Fruit fly (Drosophila melanogaster): Measurements from ENCODE around the gene HLH3B.

The HLH3B gene

DNA sequence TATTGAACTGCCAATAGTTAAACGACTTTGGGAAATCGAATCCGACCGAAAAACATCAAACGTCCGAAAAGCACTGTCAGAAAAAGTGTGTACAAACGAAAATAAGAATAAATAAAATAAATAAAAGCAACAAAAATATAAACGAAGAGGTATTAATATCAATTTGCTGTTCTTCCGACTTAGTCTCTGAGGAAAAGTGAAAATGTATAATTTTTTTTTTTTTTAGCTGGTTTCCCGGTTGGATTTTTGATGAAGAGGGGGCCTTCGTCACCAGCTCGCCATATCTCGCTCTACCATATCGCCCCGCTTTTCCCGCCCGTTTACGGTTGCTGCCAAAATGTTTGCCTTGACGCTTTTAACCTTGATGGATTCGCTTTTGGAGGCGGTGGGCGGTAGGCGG, 42.9 kb downstream of the HLH3B start (continued):
- TF ChIP-seq CG1603 (tag; optimal IDR thresholded peaks at IDR 0.05), result no peak
- no peak for TF ChIP-seq az2 (GFP tag; optimal IDR thresholded peaks at IDR 0.05)
- no peak for TF ChIP-seq CG12299 (tag; optimal IDR thresholded peaks at IDR 0.05)
- no peak for TF ChIP-seq CG16815 (GFP tag; optimal IDR thresholded peaks at IDR 0.05)
- TF ChIP-seq tgo (GFP tag; IDR thresholded peaks at IDR 0.05), result peak; percentile 37; the same call in 1 of the 3 replicates
- TF ChIP-seq NFAT (GFP tag; IDR thresholded peaks at IDR 0.05), result no peak
- no peak for TF ChIP-seq crc (GFP tag; optimal IDR thresholded peaks at IDR 0.05)
- no peak for TF ChIP-seq twi (tag; optimal IDR thresholded peaks at IDR 0.05)
- TF ChIP-seq sug (tag; optimal IDR thresholded peaks at IDR 0.05), result no peak
- TF ChIP-seq peb (GFP tag; IDR thresholded peaks at IDR 0.05), result no peak
- no peak for TF ChIP-seq seq (GFP tag; IDR thresholded peaks at IDR 0.05)
- TF ChIP-seq Gsc (GFP tag; IDR thresholded peaks at IDR 0.05), result no peak
- no peak for TF ChIP-seq CG32772 (GFP tag; IDR thresholded peaks at IDR 0.05)
- no peak for TF ChIP-seq ssp (GFP tag; IDR thresholded peaks at IDR 0.05)
- no peak for TF ChIP-seq Camta (GFP tag; optimal IDR thresholded peaks at IDR 0.05)
- no peak for TF ChIP-seq phol (tag; optimal IDR thresholded peaks at IDR 0.05)
- TF ChIP-seq Trl (optimal IDR thresholded peaks at IDR 0.05), result no peak
- no peak for TF ChIP-seq Trl (GFP tag; optimal IDR thresholded peaks at IDR 0.05)
- no peak for TF ChIP-seq CG9876 (GFP tag; optimal IDR thresholded peaks at IDR 0.05)
- no peak for TF ChIP-seq CG13296 (GFP tag; optimal IDR thresholded peaks at IDR 0.05)
- no peak for TF ChIP-seq NK7.1 (GFP tag; optimal IDR thresholded peaks at IDR 0.05)
- peak; percentile 5 for TF ChIP-seq ind (GFP tag; optimal IDR thresholded peaks at IDR 0.05)
- no peak for TF ChIP-seq vnd (GFP tag; IDR thresholded peaks at IDR 0.05; ENCODE audit: partially characterized antibody)
- no peak for TF ChIP-seq CG16863 (GFP tag; optimal IDR thresholded peaks at IDR 0.05)
- TF ChIP-seq CG6689 (GFP tag; IDR thresholded peaks at IDR 0.05), result 0 out of 2 replicates have a peak, but pooled peaks have one; percentile 19
- no peak for TF ChIP-seq ato (GFP tag; IDR thresholded peaks at IDR 0.05; ENCODE audit: partially characterized antibody)
- no peak for TF ChIP-seq CG11247 (GFP tag; IDR thresholded peaks at IDR 0.05)
- TF ChIP-seq CG9817 (tag; optimal IDR thresholded peaks at IDR 0.05), result no peak
- TF ChIP-seq GATAe (GFP tag; conservative IDR thresholded peaks at IDR 0.05), result no peak
- TF ChIP-seq CG5953 (GFP tag; IDR thresholded peaks at IDR 0.05), result no peak
- no peak for TF ChIP-seq CG34224 (GFP tag; IDR thresholded peaks at IDR 0.05; ENCODE audit: partially characterized antibody)
- no peak for TF ChIP-seq CG2129 (GFP tag; IDR thresholded peaks at IDR 0.05; ENCODE audit: partially characterized antibody)
- no peak for TF ChIP-seq bab2 (GFP tag; optimal IDR thresholded peaks at IDR 0.05)
- no peak for TF ChIP-seq CG4328 (GFP tag; optimal IDR thresholded peaks at IDR 0.05)
- peak; percentile 22; the same call in 1 of the 2 replicates for TF ChIP-seq al (GFP tag; IDR thresholded peaks at IDR 0.05)
- TF ChIP-seq mam (GFP tag; optimal IDR thresholded peaks at IDR 0.05), result no peak
- no peak for TF ChIP-seq jing (GFP tag; optimal IDR thresholded peaks at IDR 0.05)
- TF ChIP-seq ara (GFP tag; IDR thresholded peaks at IDR 0.05), result no peak
- TF ChIP-seq zen2 (GFP tag; IDR thresholded peaks at IDR 0.05; ENCODE audit: partially characterized antibody), result no peak
- TF ChIP-seq pfk (GFP tag; optimal IDR thresholded peaks at IDR 0.05), result no peak
- no peak for TF ChIP-seq hkb (optimal IDR thresholded peaks at IDR 0.05)
- TF ChIP-seq hkb (GFP tag; IDR thresholded peaks at IDR 0.05), result peak; percentile 52
- no peak for TF ChIP-seq CG16779 (GFP tag; IDR thresholded peaks at IDR 0.05)
- no peak for TF ChIP-seq CG12769 (tag; optimal IDR thresholded peaks at IDR 0.05)
- no peak for TF ChIP-seq Neu2 (GFP tag; optimal IDR thresholded peaks at IDR 0.05; ENCODE audit: borderline replicate concordance)
- TF ChIP-seq YL-1 (GFP tag; optimal IDR thresholded peaks at IDR 0.05), result no peak
- TF ChIP-seq CG2678 (tag; optimal IDR thresholded peaks at IDR 0.05), result peak; percentile 40
- TF ChIP-seq chm (GFP tag; IDR thresholded peaks at IDR 0.05), result no peak
- TF ChIP-seq fd64A (GFP tag; optimal IDR thresholded peaks at IDR 0.05), result no peak
- TF ChIP-seq CG2120 (GFP tag; optimal IDR thresholded peaks at IDR 0.05), result peak; percentile 61
- TF ChIP-seq sim (GFP tag; IDR thresholded peaks at IDR 0.05), result no peak
- no peak for TF ChIP-seq CG17186 (GFP tag; optimal IDR thresholded peaks at IDR 0.05)
- TF ChIP-seq CG8478 (optimal IDR thresholded peaks at IDR 0.05), result no peak
- no peak for TF ChIP-seq Doc2 (GFP tag; IDR thresholded peaks at IDR 0.05)
